Fruit fly (Drosophila melanogaster) whole organism, embryonic: Measurements from ENCODE around the gene CG9107.

Source experiments
- Adf1 ChIP-seq: fragments of 200-800 bp; sonication (Bioruptor generic); IDR thresholded peaks from 2 replicates; pipeline ENCODE4 v1.3.6; 2022; ENCODE audit warnings: missing biosample characterization, missing genetic modification characterization
- Atf6 ChIP-seq: fragments of 200-800 bp; sonication (Bioruptor generic); IDR thresholded peaks from 2 replicates; pipeline ENCODE4 v1.3.6; 2022; ENCODE audit warnings: missing biosample characterization, missing genetic modification characterization
- CG10431 ChIP-seq: fragments of 200-800 bp; sonication (Bioruptor generic); optimal IDR thresholded peaks from 3 replicates; lab custom pipeline; 2018; ENCODE audit warnings: missing biosample characterization, mild to moderate bottlenecking, missing genetic modification characterization
- CG11696 ChIP-seq: fragments of 200-800 bp; sonication (Bioruptor generic); IDR thresholded peaks from 2 replicates; pipeline ENCODE4 v1.3.6; 2022; ENCODE audit warnings: missing biosample characterization, missing genetic modification characterization
- CG14710 ChIP-seq: fragments of 200-800 bp; sonication (Bioruptor generic); optimal IDR thresholded peaks from 3 replicates; lab custom pipeline; 2019; ENCODE audit warnings: missing biosample characterization, mild to moderate bottlenecking, missing genetic modification characterization, moderate library complexity
- CG16813 ChIP-seq: fragments of 200-800 bp; sonication (Bioruptor generic); IDR thresholded peaks from 3 replicates; pipeline ENCODE4 v1.3.6; 2022; ENCODE audit warnings: missing biosample characterization, missing genetic modification characterization; ENCODE audit not compliant: partially characterized antibody
- CG1792 ChIP-seq: fragments of 200-800 bp; sonication (Bioruptor generic); optimal IDR thresholded peaks from 2 replicates; lab custom pipeline; 2016; ENCODE audit warnings: missing biosample characterization, missing genetic modification characterization
- CG1832 ChIP-seq: fragments of 200-800 bp; sonication (Bioruptor generic); optimal IDR thresholded peaks from 2 replicates; lab custom pipeline; 2017; ENCODE audit warnings: missing biosample characterization, mild to moderate bottlenecking, missing genetic modification characterization, inconsistent platforms
- CG2120 ChIP-seq: fragments of 200-800 bp; sonication (Bioruptor generic); optimal IDR thresholded peaks from 3 replicates; lab custom pipeline; 2016; ENCODE audit warnings: missing biosample characterization, missing genetic modification characterization
- CG3281 ChIP-seq: fragments of 200-800 bp; sonication (Bioruptor generic); optimal IDR thresholded peaks from 3 replicates; lab custom pipeline; 2017; ENCODE audit warnings: missing biosample characterization, mild to moderate bottlenecking, missing genetic modification characterization
- CG42726 ChIP-seq: fragments of 200-800 bp; sonication (Bioruptor generic); IDR thresholded peaks from 2 replicates; pipeline ENCODE4 v1.3.6; 2022; ENCODE audit warnings: missing biosample characterization, missing genetic modification characterization; ENCODE audit not compliant: partially characterized antibody
- CG5180 ChIP-seq: fragments of 200-800 bp; sonication (Bioruptor generic); optimal IDR thresholded peaks from 3 replicates; lab custom pipeline; 2017; ENCODE audit warnings: missing biosample characterization, missing genetic modification characterization, mild to moderate bottlenecking, moderate library complexity, missing genetic modification reagents
- CG7372 ChIP-seq: fragments of 200-800 bp; sonication (Bioruptor generic); IDR thresholded peaks from 2 replicates; pipeline ENCODE4 v1.3.6; 2022; ENCODE audit warnings: missing biosample characterization, missing genetic modification characterization
- CG8359 ChIP-seq: fragments of 200-800 bp; sonication (Bioruptor generic); optimal IDR thresholded peaks from 2 replicates; lab custom pipeline; 2017; ENCODE audit warnings: missing biosample characterization, mild to moderate bottlenecking, missing genetic modification characterization, borderline replicate concordance
- CG9437 ChIP-seq: fragments of 200-800 bp; sonication (Bioruptor generic); optimal IDR thresholded peaks from 2 replicates; lab custom pipeline; 2018; ENCODE audit warnings: missing biosample characterization, mild to moderate bottlenecking, missing genetic modification characterization
- CrebB ChIP-seq: fragments of 200-800 bp; sonication (Bioruptor generic); optimal IDR thresholded peaks from 3 replicates; lab custom pipeline; 2018; ENCODE audit warnings: missing biosample characterization, mild to moderate bottlenecking, missing genetic modification characterization
- Dp ChIP-seq: fragments of 200-800 bp; sonication (Bioruptor generic); optimal IDR thresholded peaks from 2 replicates; lab custom pipeline; 2018; ENCODE audit warnings: missing biosample characterization, mild to moderate bottlenecking, missing genetic modification characterization, moderate library complexity
- Drgx ChIP-seq: fragments of 200-800 bp; sonication (Bioruptor generic); IDR thresholded peaks from 2 replicates; pipeline ENCODE4 v1.3.6; 2022; ENCODE audit warnings: missing biosample characterization, missing genetic modification characterization
- E2f1 ChIP-seq: fragments of 200-800 bp; sonication (Bioruptor generic); IDR thresholded peaks from 2 replicates; pipeline ENCODE4 v1.3.6; 2022; ENCODE audit warnings: missing biosample characterization, missing genetic modification characterization
- Eip74EF ChIP-seq, 2 experiments: fragments of 200-800 bp in 1 of 2; fragments of >200 bp in 1 of 2; sonication (Bioruptor generic) in 1 of 2; optimal IDR thresholded peaks; 2 replicates each; lab custom pipeline; 2017 to 2019; ENCODE audit warnings: missing biosample characterization in 2 of 2, missing genetic modification characterization in 2 of 2, mild to moderate bottlenecking in 1 of 2, moderate library complexity in 1 of 2
- Fer2 ChIP-seq: fragments of 200-800 bp; sonication (Bioruptor generic); optimal IDR thresholded peaks from 2 replicates; lab custom pipeline; 2018; ENCODE audit warnings: missing biosample characterization, mild to moderate bottlenecking, missing genetic modification characterization, moderate library complexity
- HLH3B ChIP-seq: fragments of 200-800 bp; sonication (Bioruptor generic); IDR thresholded peaks from 2 replicates; pipeline ENCODE4 v1.3.6; 2022; ENCODE audit warnings: missing biosample characterization, missing genetic modification characterization
- HLHmδ ChIP-seq: fragments of 200-800 bp; sonication (Bioruptor generic); optimal IDR thresholded peaks from 2 replicates; lab custom pipeline; 2018; ENCODE audit warnings: missing biosample characterization, mild to moderate bottlenecking, missing genetic modification characterization, moderate library complexity
- Lhr ChIP-seq: fragments of 200-800 bp; sonication (Bioruptor generic); optimal IDR thresholded peaks from 3 replicates; lab custom pipeline; 2017; ENCODE audit warnings: mild to moderate bottlenecking, missing biosample characterization, missing genetic modification reagents, missing genetic modification characterization
- Mad ChIP-seq: fragments of 200-800 bp; sonication (Bioruptor generic); optimal IDR thresholded peaks from 2 replicates; lab custom pipeline; 2016; ENCODE audit warnings: missing biosample characterization, missing genetic modification characterization
- Myb ChIP-seq: fragments of 200-800 bp; sonication (Bioruptor generic); optimal IDR thresholded peaks from 2 replicates; lab custom pipeline; 2016; ENCODE audit warnings: missing biosample characterization, missing genetic modification characterization
- Oli ChIP-seq: fragments of 200-800 bp; sonication (Bioruptor generic); optimal IDR thresholded peaks from 2 replicates; lab custom pipeline; 2018; ENCODE audit warnings: missing biosample characterization, mild to moderate bottlenecking, missing genetic modification characterization, moderate library complexity
- Trl ChIP-seq, 3 experiments: fragments of >200 bp in 2 of 3; fragments of 200-800 bp in 1 of 3; sonication (Bioruptor generic) in 1 of 3; optimal IDR thresholded peaks; 2 replicates in 1 of 3; 3 replicates in 2 of 3; lab custom pipeline; 2016 to 2017; ENCODE audit warnings: missing biosample characterization in 1 of 3, missing genetic modification characterization in 1 of 3
- Usf ChIP-seq: fragments of 200-800 bp; sonication (Bioruptor generic); optimal IDR thresholded peaks from 2 replicates; lab custom pipeline; 2017; ENCODE audit warnings: missing genotype, missing biosample characterization, missing genetic modification characterization
- al ChIP-seq: fragments of 200-800 bp; sonication (Bioruptor generic); IDR thresholded peaks from 2 replicates; pipeline ENCODE4 v1.3.6; 2022; ENCODE audit warnings: missing biosample characterization, missing genetic modification characterization
- bowl ChIP-seq: fragments of 200-800 bp; sonication (Bioruptor generic); IDR thresholded peaks from 2 replicates; pipeline ENCODE4 v1.3.6; 2022; ENCODE audit warnings: missing biosample characterization, missing genetic modification characterization
- btn ChIP-seq: fragments of 200-800 bp; sonication (Bioruptor generic); optimal IDR thresholded peaks from 2 replicates; lab custom pipeline; 2016; ENCODE audit warnings: missing biosample characterization, missing genetic modification characterization
- cato ChIP-seq: fragments of 200-800 bp; sonication (Bioruptor generic); optimal IDR thresholded peaks from 2 replicates; lab custom pipeline; 2016; ENCODE audit warnings: missing biosample characterization, missing genetic modification characterization, borderline replicate concordance
- chn ChIP-seq: fragments of 200-800 bp; sonication (Bioruptor generic); optimal IDR thresholded peaks from 2 replicates; lab custom pipeline; 2016; ENCODE audit warnings: missing biosample characterization, missing genetic modification characterization
- ewg ChIP-seq: fragments of 200-800 bp; sonication (Bioruptor generic); optimal IDR thresholded peaks from 3 replicates; lab custom pipeline; 2017; ENCODE audit warnings: mild to moderate bottlenecking, missing biosample characterization, missing genetic modification reagents, missing genetic modification characterization
- insv ChIP-seq, 2 experiments: fragments of 200-800 bp; sonication (Bioruptor generic); optimal IDR thresholded peaks; 3 replicates each; lab custom pipeline; 2016 to 2018; ENCODE audit warnings: missing biosample characterization in 2 of 2, missing genetic modification characterization in 2 of 2
- kah ChIP-seq: fragments of 200-800 bp; sonication (Bioruptor generic); optimal IDR thresholded peaks from 2 replicates; lab custom pipeline; 2018; ENCODE audit warnings: missing biosample characterization, mild to moderate bottlenecking, missing genetic modification characterization
- nmo ChIP-seq: fragments of 200-800 bp; sonication (Bioruptor generic); optimal IDR thresholded peaks from 2 replicates; lab custom pipeline; 2018; ENCODE audit warnings: missing biosample characterization, mild to moderate bottlenecking, missing genetic modification characterization, moderate library complexity
- org-1 ChIP-seq: fragments of 200-800 bp; sonication (Bioruptor generic); optimal IDR thresholded peaks from 2 replicates; lab custom pipeline; 2017; ENCODE audit warnings: missing biosample characterization, missing genetic modification characterization
- otp ChIP-seq: fragments of 200-800 bp; sonication (Bioruptor generic); IDR thresholded peaks from 3 replicates; pipeline ENCODE4, ENCODE4 v1.3.6; 2022; ENCODE audit warnings: missing biosample characterization, missing genetic modification characterization
- phol ChIP-seq: fragments of 200-800 bp; sonication (Bioruptor generic); optimal IDR thresholded peaks from 3 replicates; lab custom pipeline; 2018; ENCODE audit warnings: missing biosample characterization, mild to moderate bottlenecking, missing genetic modification characterization, moderate library complexity
- pros ChIP-seq: fragments of 200-800 bp; sonication (Bioruptor generic); optimal IDR thresholded peaks from 3 replicates; lab custom pipeline; 2019; ENCODE audit warnings: missing biosample characterization, mild to moderate bottlenecking, missing genetic modification characterization, moderate library complexity
- pum ChIP-seq: fragments of 200-800 bp; sonication (Bioruptor generic); optimal IDR thresholded peaks from 2 replicates; lab custom pipeline; 2016; ENCODE audit warnings: missing biosample characterization, missing genetic modification characterization
- ranshi ChIP-seq: fragments of 200-800 bp; sonication (Bioruptor generic); IDR thresholded peaks from 2 replicates; pipeline ENCODE4 v1.3.6; 2022; ENCODE audit warnings: missing biosample characterization, missing genetic modification characterization
- row ChIP-seq: fragments of 200-800 bp; sonication (Bioruptor generic); IDR thresholded peaks from 3 replicates; pipeline ENCODE4 v1.3.6; 2022; ENCODE audit warnings: missing biosample characterization, missing genetic modification characterization
- slou ChIP-seq: fragments of 200-800 bp; sonication (Bioruptor generic); optimal IDR thresholded peaks from 3 replicates; lab custom pipeline; 2016; ENCODE audit warnings: missing biosample characterization, missing genetic modification characterization
- stc ChIP-seq: fragments of 200-800 bp; sonication (Bioruptor generic); IDR thresholded peaks from 2 replicates; pipeline ENCODE4 v1.3.6; 2022; ENCODE audit warnings: missing biosample characterization, missing genetic modification characterization
- vvl ChIP-seq: fragments of 200-800 bp; sonication (Bioruptor generic); IDR thresholded peaks from 2 replicates; pipeline ENCODE4 v1.3.6; 2022; ENCODE audit warnings: missing biosample characterization, missing genetic modification characterization

CG9107 gene

DNA sequence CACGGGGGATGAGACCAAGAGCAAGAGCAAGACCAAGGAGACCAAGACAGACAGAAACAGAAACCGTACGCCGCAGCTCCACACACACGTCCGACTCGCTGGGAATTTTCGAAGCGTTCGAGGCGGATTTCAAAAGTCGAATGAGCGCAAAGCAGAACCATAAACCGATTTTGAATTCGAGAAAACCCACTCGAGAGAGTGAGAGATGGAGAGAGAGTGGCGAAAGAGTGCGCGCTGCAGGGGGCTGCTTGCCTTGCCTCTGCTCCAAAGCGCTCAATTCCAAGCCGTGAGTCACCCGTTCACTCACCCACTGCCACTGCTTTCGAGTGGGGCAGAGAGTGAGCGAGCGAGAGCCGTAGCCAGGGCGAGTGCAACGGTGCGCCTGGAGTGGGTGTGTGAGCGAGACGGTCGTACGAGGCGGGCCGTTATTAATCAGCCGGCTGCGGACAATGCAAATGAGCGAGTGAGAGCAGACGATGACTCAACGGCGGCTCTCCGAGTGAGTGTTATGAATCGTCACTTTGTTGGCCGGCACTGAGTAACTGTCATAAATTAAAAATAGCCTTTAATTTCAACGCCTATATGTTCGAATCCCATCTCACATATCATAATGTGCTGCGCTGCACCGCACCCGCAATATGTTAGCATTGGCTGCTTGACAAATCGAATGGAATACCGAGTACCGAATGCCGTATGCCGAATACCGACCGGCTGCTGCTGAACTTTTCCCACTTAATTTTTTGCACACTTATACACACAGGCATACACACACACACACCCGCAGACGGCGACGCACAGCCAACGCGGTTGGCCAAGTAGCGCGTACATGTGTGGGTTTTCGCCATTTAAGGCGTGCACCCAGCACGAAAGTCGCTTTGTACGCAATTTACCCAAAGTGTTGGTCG, 44.1 kb downstream of the CG9107 start (continued):
- TF ChIP-seq Mad (GFP tag; lab: Kevin White, UChicago) (no peak), Trl (optimal IDR thresholded peaks at IDR 0.05; lab: Kevin White, UChicago) (peak; percentile 97 to 98), Trl (GFP tag; optimal IDR thresholded peaks at IDR 0.05; lab: Kevin White, UChicago) (peak; percentile 62), CG7372 (GFP tag; lab: Robert Waterston, UW) (no peak), CG1792 (GFP tag; lab: Kevin White, UChicago) (no peak), CG2120 (GFP tag; lab: Kevin White, UChicago) (peak; percentile 17), row (no peak), phol (tag; lab: Kevin White, UChicago) (no peak), CG9437 (GFP tag; lab: Kevin White, UChicago) (no peak), pros (GFP tag; lab: Kevin White, UChicago) (peak; percentile 91), btn (no peak), slou (GFP tag; lab: Kevin White, UChicago) (no peak), CG11696 (GFP tag; lab: Robert Waterston, UW) (no peak), cato (GFP tag; lab: Kevin White, UChicago) (no peak), org-1 (GFP tag; lab: Kevin White, UChicago) (no peak), Adf1 (no peak), E2f1 (GFP tag; lab: Robert Waterston, UW) (no peak), CG8359 (GFP tag; lab: Kevin White, UChicago) (peak; percentile 12), CG10431 (peak; percentile 35), HLH3B (GFP tag; lab: Robert Waterston, UW) (no peak), HLHmδ (GFP tag; lab: Kevin White, UChicago) (peak; percentile 83), Eip74EF (GFP tag; optimal IDR thresholded peaks at IDR 0.05; lab: Kevin White, UChicago) (peak in 1 of 2 experiments; percentile 62), Atf6 (GFP tag; lab: Robert Waterston, UW) (no peak), CG3281 (GFP tag; lab: Kevin White, UChicago) (peak; percentile 34), chn (GFP tag; lab: Kevin White, UChicago) (no peak), Lhr (GFP tag; lab: Kevin White, UChicago) (no peak), CG14710 (tag; lab: Kevin White, UChicago) (no peak), Dp (GFP tag; lab: Kevin White, UChicago) (no peak), stc (GFP tag; lab: Robert Waterston, UW) (no peak), CG16813 (no peak), al (GFP tag; lab: Robert Waterston, UW) (no peak), kah (GFP tag; lab: Kevin White, UChicago) (peak; percentile 9), CG42726 (GFP tag; lab: Robert Waterston, UW) (no peak), ewg (GFP tag; lab: Kevin White, UChicago) (no peak), Oli (tag; lab: Kevin White, UChicago) (no peak), Fer2 (tag; lab: Kevin White, UChicago) (no peak), vvl (GFP tag; lab: Robert Waterston, UW) (no peak), nmo (GFP tag; lab: Kevin White, UChicago) (no peak), ranshi (no peak), pum (GFP tag; lab: Kevin White, UChicago) (no peak), Usf (GFP tag; lab: Kevin White, UChicago) (no peak), CG5180 (peak; percentile 13), Drgx (GFP tag; lab: Robert Waterston, UW) (no peak), CG1832 (GFP tag; lab: Kevin White, UChicago) (peak; percentile 92), Myb (GFP tag; lab: Kevin White, UChicago) (no peak), insv (GFP tag; optimal IDR thresholded peaks at IDR 0.05; lab: Kevin White, UChicago) (peak in 1 of 2 experiments; percentile 37), bowl (GFP tag; lab: Robert Waterston, UW) (no peak), CrebB (tag; lab: Kevin White, UChicago) (no peak), otp (GFP tag; lab: Robert Waterston, UW) (no peak)
